Worm (Caenorhabditis elegans): ENCODE data around the gene T23F2.4.

DNA sequence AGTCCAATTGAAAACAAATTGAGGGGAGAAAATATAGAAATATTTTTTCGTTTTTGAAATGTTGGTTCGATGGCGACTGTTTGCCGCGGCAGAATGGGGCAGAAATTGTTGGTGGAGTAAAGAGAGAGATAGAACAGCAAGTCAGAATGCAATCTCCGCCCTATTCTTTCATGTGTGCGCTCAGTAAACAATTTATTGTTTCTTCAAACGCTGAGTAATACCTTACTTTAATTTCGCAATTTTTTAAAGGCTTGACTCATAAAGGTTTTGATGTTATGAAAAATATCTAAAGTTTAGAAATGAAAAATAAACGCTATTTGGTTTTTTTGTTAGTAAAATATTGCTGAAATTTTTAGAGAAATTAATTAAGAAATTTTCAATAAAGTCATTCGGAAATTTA, 538 bp downstream of the T23F2.4 start:
- TF ChIP-seq lim-6 (tag; optimal IDR thresholded peaks at IDR 0.05) (no peak), odd-2 (tag; optimal IDR thresholded peaks at IDR 0.05) (no peak), nhr-11 (tag; optimal IDR thresholded peaks at IDR 0.05) (no peak), ceh-2 (tag; optimal IDR thresholded peaks at IDR 0.05) (no peak), tbx-7 (tag; optimal IDR thresholded peaks at IDR 0.05) (no peak), pax-1 (tag; optimal IDR thresholded peaks at IDR 0.05) (no peak), ceh-34 (tag; optimal IDR thresholded peaks at IDR 0.05) (no peak), pqm-1 (tag; optimal IDR thresholded peaks at IDR 0.05) (no peak)
